Worm (Caenorhabditis elegans) whole organism, L3 larva: ENCODE results near the gene F59H6.15.
"Not testable (repeated sequence)": the region's sequence is repeated elsewhere in the genome, so short reads cannot be mapped to it uniquely, and the experiment has no call there.

Experiments
- ZK546.5 ChIP-seq: sonication (generic microtip); optimal IDR thresholded peaks from 2 replicates; lab custom pipeline; 2017; ENCODE audit warnings: missing biosample characterization, missing genetic modification characterization
- aly-2 ChIP-seq: fragments of 150-350 bp; optimal IDR thresholded peaks from 2 replicates; lab custom pipeline; 2014; ENCODE audit warnings: missing biosample characterization, missing genetic modification characterization
- ceh-16 ChIP-seq: sonication (generic microtip); optimal IDR thresholded peaks from 2 replicates; lab custom pipeline; 2017; ENCODE audit warnings: missing biosample characterization, missing genetic modification characterization
- ceh-28 ChIP-seq: fragments of 150-350 bp; optimal IDR thresholded peaks from 2 replicates; lab custom pipeline; 2014; ENCODE audit warnings: missing biosample characterization, missing genetic modification reagents, missing genetic modification characterization
- ceh-82 ChIP-seq: fragments of 150-350 bp; optimal IDR thresholded peaks from 2 replicates; lab custom pipeline; 2014; ENCODE audit warnings: missing biosample characterization, missing genetic modification characterization
- daf-12 ChIP-seq: fragments of 150-350 bp; optimal IDR thresholded peaks from 2 replicates; lab custom pipeline; 2014; ENCODE audit warnings: missing biosample characterization, missing genetic modification reagents, missing genetic modification characterization
- egl-27 ChIP-seq: sonication (generic microtip); optimal IDR thresholded peaks from 4 replicates; lab custom pipeline; 2017; ENCODE audit warnings: missing biosample characterization, missing genetic modification reagents, missing genetic modification characterization
- elt-1 ChIP-seq: fragments of 150-350 bp; optimal IDR thresholded peaks from 2 replicates; lab custom pipeline; 2014; ENCODE audit warnings: missing biosample characterization, missing genetic modification characterization
- fkh-10 ChIP-seq: sonication (generic microtip); optimal IDR thresholded peaks from 2 replicates; lab custom pipeline; 2017; ENCODE audit warnings: missing biosample characterization, missing genetic modification reagents, missing genetic modification characterization
- fkh-2 ChIP-seq: fragments of 150-350 bp; optimal IDR thresholded peaks from 2 replicates; lab custom pipeline; 2014; ENCODE audit warnings: missing biosample characterization, missing genetic modification reagents, missing genetic modification characterization
- hmg-11 ChIP-seq: sonication (generic microtip); optimal IDR thresholded peaks from 2 replicates; lab custom pipeline; 2016; ENCODE audit warnings: missing genetic modification characterization, missing compliant biosample characterization
- jun-1 ChIP-seq: fragments of 150-350 bp; optimal IDR thresholded peaks from 2 replicates; lab custom pipeline; 2014; ENCODE audit warnings: missing biosample characterization, missing genetic modification reagents, missing genetic modification characterization
- lin-15B ChIP-seq: fragments of 150-350 bp; optimal IDR thresholded peaks from 2 replicates; lab custom pipeline; 2014; ENCODE audit warnings: missing biosample characterization, missing genetic modification characterization
- lin-39 ChIP-seq: fragments of 150-350 bp; optimal IDR thresholded peaks from 2 replicates; lab custom pipeline; 2018; ENCODE audit warnings: missing biosample characterization, missing genetic modification reagents, missing genetic modification characterization
- mdl-1 ChIP-seq: fragments of 150-350 bp; optimal IDR thresholded peaks from 2 replicates; lab custom pipeline; 2014; ENCODE audit warnings: missing biosample characterization, missing genetic modification characterization
- nfya-1 ChIP-seq: sonication (generic microtip); optimal IDR thresholded peaks from 2 replicates; lab custom pipeline; 2017; ENCODE audit warnings: missing genetic modification characterization, mild to moderate bottlenecking, missing compliant biosample characterization, antibody characterized with exemption, moderate library complexity; ENCODE audit not compliant: insufficient read depth
- nhr-11 ChIP-seq: fragments of 150-350 bp; optimal IDR thresholded peaks from 2 replicates; lab custom pipeline; 2014; ENCODE audit warnings: missing biosample characterization, missing genetic modification characterization
- nhr-43 ChIP-seq: sonication (generic microtip); optimal IDR thresholded peaks from 2 replicates; lab custom pipeline; 2016; ENCODE audit warnings: mild to moderate bottlenecking, missing genetic modification characterization, missing compliant biosample characterization; ENCODE audit not compliant: poor library complexity, severe bottlenecking
- nhr-67 ChIP-seq: fragments of 150-350 bp; optimal IDR thresholded peaks from 2 replicates; lab custom pipeline; 2014; ENCODE audit warnings: missing biosample characterization, missing genetic modification characterization
- nhr-77 ChIP-seq: fragments of 150-350 bp; optimal IDR thresholded peaks from 2 replicates; lab custom pipeline; 2014; ENCODE audit warnings: missing biosample characterization, missing genetic modification characterization
- pqm-1 ChIP-seq: fragments of 150-350 bp; optimal IDR thresholded peaks from 2 replicates; lab custom pipeline; 2017; ENCODE audit warnings: missing biosample characterization, missing genetic modification characterization, inconsistent platforms
- sea-2 ChIP-seq: fragments of 150-350 bp; sonication (generic microtip); optimal IDR thresholded peaks from 4 replicates; lab custom pipeline; 2014; ENCODE audit warnings: missing biosample characterization, missing genetic modification reagents, missing genetic modification characterization
- snpc-4 ChIP-seq: fragments of 150-350 bp; optimal IDR thresholded peaks from 2 replicates; lab custom pipeline; 2014; ENCODE audit warnings: missing biosample characterization, missing genetic modification characterization
- tbx-2 ChIP-seq: sonication (generic microtip); optimal IDR thresholded peaks from 2 replicates; lab custom pipeline; 2016; ENCODE audit warnings: mild to moderate bottlenecking, missing genetic modification characterization, missing compliant biosample characterization
- unc-39 ChIP-seq: sonication (generic microtip); optimal IDR thresholded peaks from 4 replicates; lab custom pipeline; 2017; ENCODE audit warnings: missing biosample characterization, missing genetic modification characterization
- unc-62 ChIP-seq: fragments of 150-350 bp; sonication (generic microtip); optimal IDR thresholded peaks from 4 replicates; lab custom pipeline; 2014; ENCODE audit warnings: missing biosample characterization, missing genetic modification reagents, missing genetic modification characterization
- zag-1 ChIP-seq: fragments of 150-350 bp; optimal IDR thresholded peaks from 2 replicates; lab custom pipeline; 2014; ENCODE audit warnings: missing biosample characterization, missing genetic modification characterization
- ztf-4 ChIP-seq: fragments of 150-350 bp; optimal IDR thresholded peaks from 2 replicates; lab custom pipeline; 2014; ENCODE audit warnings: missing biosample characterization, missing genetic modification characterization

Gene F59H6.15

ce11 chrII:1995744-1996143, 17.1 kb upstream of the F59H6.15 start (continued):
- TF ChIP-seq nhr-11 (tag; lab: Kevin White, UChicago): peak; percentile 27
- TF ChIP-seq, all 47 proteins: peak for 5

- TF ChIP-seq ceh-16 (no peak), nhr-11 (tag; lab: Kevin White, UChicago) (no peak), daf-12 (tag; lab: Kevin White, UChicago) (no peak), unc-62 (GFP tag; lab: Kevin White, UChicago) (no peak), tbx-2 (tag; lab: Kevin White, UChicago) (no peak), nhr-67 (no peak), snpc-4 (tag; lab: Kevin White, UChicago) (no peak), nhr-77 (tag; lab: Kevin White, UChicago) (no peak), jun-1 (tag; lab: Kevin White, UChicago) (no peak), mdl-1 (tag; lab: Kevin White, UChicago) (no peak), nfya-1 (tag; lab: Kevin White, UChicago) (no peak), lin-39 (tag; lab: Kevin White, UChicago) (no peak)
- TF ChIP-seq, all 47 proteins: peak for 0
These were observed 16.6 kb upstream of the F59H6.15 start, which contains the start of gene math-20 for ce11 chrII:1996237-1996636. Gene math-20, plus strand, starts transcription at chrII:1996537.

DNA sequence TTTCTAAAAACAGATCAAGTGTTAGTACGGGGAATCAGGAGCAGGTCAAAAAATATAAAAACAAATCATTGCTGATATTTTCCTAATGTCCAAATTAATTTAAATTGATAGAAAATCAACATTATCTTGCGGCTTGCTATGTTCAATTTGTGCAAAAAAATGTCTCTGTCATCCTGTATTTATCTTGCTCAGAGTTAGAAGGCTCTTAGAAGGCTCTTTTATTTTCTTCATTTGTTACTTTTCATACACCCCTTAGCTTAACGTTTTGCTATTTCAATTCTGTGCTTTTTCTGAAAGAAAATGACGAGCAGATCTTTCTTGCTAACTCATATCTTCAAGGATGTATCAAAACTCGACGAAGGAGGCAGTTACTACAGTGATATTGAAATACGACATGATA, 14.2 kb upstream of the F59H6.15 start, which contains the start of gene math-19:
Gene math-19 (plus strand): TSS at position 301 of the 400 bp plus-strand sequence.
- TF ChIP-seq ZK546.5 (tag; lab: Kevin White, UChicago); unc-62 (GFP tag; lab: Kevin White, UChicago); fkh-2 (tag; lab: Kevin White, UChicago): not testable (repeated sequence)

ce11 chrII:2000720-2001119, 12.1 kb upstream of the F59H6.15 start, which contains the start of gene ceh-84:
Gene ceh-84, minus strand, starts transcription at chrII:2000820.
- not testable (repeated sequence) for TF ChIP-seq ceh-28; ztf-4 (tag; lab: Kevin White, UChicago); mdl-1 (tag; lab: Kevin White, UChicago)

DNA sequence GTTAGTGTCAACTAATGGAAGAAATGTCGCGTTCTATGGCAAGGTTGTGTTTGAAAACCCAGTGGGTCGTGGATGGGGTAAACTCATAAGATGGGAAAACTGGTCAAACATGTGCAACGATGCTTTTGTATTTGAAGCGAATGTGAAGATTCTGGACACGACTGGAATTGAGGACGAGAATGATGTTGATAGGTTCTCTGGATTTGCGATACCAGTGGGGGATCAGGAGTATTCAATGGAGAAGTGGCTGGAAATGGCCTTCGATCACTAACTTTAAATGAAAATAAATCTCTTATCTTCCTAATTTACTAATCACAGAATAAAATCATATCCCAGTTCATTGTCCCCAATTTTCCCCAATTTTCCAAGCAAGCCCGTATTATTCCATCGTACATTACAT, 1.6 kb upstream of the F59H6.15 start:
- TF ChIP-seq nfya-1 (tag; lab: Kevin White, UChicago) (no peak), aly-2 (tag; lab: Kevin White, UChicago) (no peak), elt-1 (tag; lab: Kevin White, UChicago) (no peak), nhr-11 (tag; lab: Kevin White, UChicago) (no peak), zag-1 (tag; lab: Kevin White, UChicago) (no peak), nhr-43 (tag; lab: Kevin White, UChicago) (no peak), mdl-1 (tag; lab: Kevin White, UChicago) (no peak)

DNA sequence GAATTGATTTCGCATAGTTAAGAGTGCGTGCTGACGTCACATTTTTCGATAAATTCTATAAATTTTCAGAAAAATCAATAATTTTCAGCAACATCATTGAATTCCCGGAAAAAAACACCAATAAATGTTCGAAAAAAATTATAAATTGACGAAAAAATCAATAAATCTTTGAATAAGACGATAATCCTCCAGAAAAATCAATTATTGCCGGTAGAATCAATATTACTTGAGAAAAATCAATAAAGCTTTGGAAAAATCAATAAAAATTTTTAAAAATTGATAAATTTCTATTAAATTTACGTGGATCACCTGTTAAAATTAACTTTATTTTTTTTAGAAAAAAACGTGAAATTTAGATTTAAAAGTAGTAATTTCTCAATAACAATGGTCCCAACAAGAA, 1.1 kb downstream of the F59H6.15 start:
- no peak for TF ChIP-seq unc-62 (GFP tag; lab: Kevin White, UChicago)
- TF ChIP-seq egl-27: no peak
- no peak for TF ChIP-seq ceh-82
- TF ChIP-seq ceh-28: peak; percentile 76
- no peak for TF ChIP-seq lin-15B (tag; lab: Kevin White, UChicago)
- TF ChIP-seq pqm-1 (tag; lab: Kevin White, UChicago): no peak
- no peak for TF ChIP-seq hmg-11 (tag; lab: Kevin White, UChicago)
- no peak for TF ChIP-seq fkh-10
- no peak for TF ChIP-seq daf-12 (tag; lab: Kevin White, UChicago)
- TF ChIP-seq, all 47 proteins: peak for 1

- TF ChIP-seq sea-2 (GFP tag; lab: Kevin White, UChicago); nhr-43 (tag; lab: Kevin White, UChicago); unc-39: not testable (repeated sequence)
These were observed 10.7 kb downstream of the F59H6.15 start, which contains the start of gene cya-2 for ce11 chrII:2023514-2023913. Gene cya-2, minus strand, starts transcription at chrII:2023614.
